Fruit fly (Drosophila melanogaster) Kc167 (cell line): ENCODE data around the gene CG3739.

ENCODE experiments used
- Myc ChIP-seq: fragments of >200 bp; optimal IDR thresholded peaks from 2 replicates; lab custom pipeline; 2017; ENCODE audit warnings: missing external identifiers
- psq ChIP-seq: fragments of >200 bp; optimal IDR thresholded peaks from 2 replicates; lab custom pipeline; 2017; ENCODE audit warnings: missing external identifiers
- ttk ChIP-seq: sonication (Bioruptor generic); optimal IDR thresholded peaks from 2 replicates; lab custom pipeline; 2017; ENCODE audit warnings: missing external identifiers

DNA sequence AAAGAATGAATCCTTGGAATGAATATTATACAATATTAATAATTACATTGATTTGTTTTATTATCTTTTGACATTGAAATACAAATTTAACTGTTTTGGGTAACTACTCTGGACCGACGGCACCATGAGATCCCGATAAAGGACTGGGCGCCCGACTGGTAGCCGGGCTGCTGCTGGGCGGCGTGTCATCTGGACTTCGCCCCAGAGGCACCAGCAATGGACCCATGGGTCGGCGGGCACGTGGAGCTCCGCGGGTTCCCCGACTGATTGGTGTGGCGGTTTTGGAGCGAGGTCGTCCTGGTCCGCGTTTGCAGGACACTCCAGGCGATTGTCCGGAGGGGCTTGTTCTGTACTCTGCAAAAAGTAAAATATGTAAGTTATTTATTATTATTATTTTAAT lies 24.1 kb upstream of the CG3739 start:
- TF ChIP-seq Myc (lab: Kevin White, UChicago) (no peak), ttk (lab: Kevin White, UChicago) (no peak), psq (lab: Kevin White, UChicago) (no peak)
